Worm (Caenorhabditis elegans) whole organism, L4 larva: ENCODE measurements around the gene nprt-1.

Source experiments
- D1046.2 ChIP-seq: fragments of 200-800 bp; sonication (Bioruptor generic); IDR thresholded peaks from 2 replicates; pipeline ENCODE4 v1.3.6; 2022; ENCODE audit warnings: missing genetic modification characterization, missing compliant biosample characterization
- T20F7.1 ChIP-seq: fragments of 200-800 bp; sonication (Bioruptor generic); optimal IDR thresholded peaks from 2 replicates; lab custom pipeline; 2018; ENCODE audit warnings: mild to moderate bottlenecking, missing genetic modification characterization, missing compliant biosample characterization
- T26A8.4 ChIP-seq: fragments of 200-800 bp; sonication (Bioruptor generic); IDR thresholded peaks from 2 replicates; pipeline ENCODE4 v1.3.6; 2022; ENCODE audit warnings: missing genetic modification characterization, missing compliant biosample characterization
- ZK337.2 ChIP-seq: fragments of 200-800 bp; sonication (Bioruptor generic); IDR thresholded peaks from 2 replicates; pipeline ENCODE4 v1.3.6; 2022; ENCODE audit warnings: missing genetic modification reagents, missing genetic modification characterization, missing compliant biosample characterization
- aha-1 ChIP-seq: fragments of 150-350 bp; peaks from one replicate; lab custom pipeline; 2014; ENCODE audit warnings: missing biosample characterization, missing genetic modification characterization
- attf-4 ChIP-seq: sonication (generic microtip); optimal IDR thresholded peaks from 3 replicates; lab custom pipeline; 2017; ENCODE audit warnings: missing biosample characterization, missing genetic modification characterization
- ceh-28 ChIP-seq: fragments of 150-350 bp; optimal IDR thresholded peaks from 2 replicates; lab custom pipeline; 2014; ENCODE audit warnings: missing biosample characterization, missing genetic modification reagents, missing genetic modification characterization
- ceh-62 ChIP-seq: sonication (generic microtip); optimal IDR thresholded peaks from 2 replicates; lab custom pipeline; 2017; ENCODE audit warnings: missing biosample characterization, missing genetic modification characterization
- ces-1 ChIP-seq: fragments of 150-350 bp; sonication (generic microtip); optimal IDR thresholded peaks from 4 replicates; lab custom pipeline; 2014; ENCODE audit warnings: missing biosample characterization, missing genetic modification reagents, missing genetic modification characterization
- daf-16 ChIP-seq, 3 experiments: sonication (generic microtip); optimal IDR thresholded peaks; 2 replicates each; lab custom pipeline; 2016 to 2017; ENCODE audit warnings: missing genetic modification characterization in 3 of 3, missing genetic modification reagents in 3 of 3, mild to moderate bottlenecking in 2 of 3, missing compliant biosample characterization in 2 of 3, missing biosample characterization in 1 of 3, moderate library complexity in 1 of 3
- daf-8 ChIP-seq: fragments of 200-800 bp; sonication (Bioruptor generic); IDR thresholded peaks from 2 replicates; pipeline ENCODE4 v1.3.6; 2022; ENCODE audit warnings: missing genetic modification characterization, missing compliant biosample characterization
- dpl-1 ChIP-seq: fragments of 150-350 bp; optimal IDR thresholded peaks from 2 replicates; lab custom pipeline; 2014; ENCODE audit warnings: missing biosample characterization, missing genetic modification reagents, missing genetic modification characterization
- egl-27 ChIP-seq: sonication (generic microtip); optimal IDR thresholded peaks from 3 replicates; lab custom pipeline; 2017; ENCODE audit warnings: missing biosample characterization, missing genetic modification reagents, missing genetic modification characterization
- hmg-1.1 ChIP-seq: fragments of 200-800 bp; sonication (Bioruptor generic); IDR thresholded peaks from 2 replicates; pipeline ENCODE4 v1.3.6; 2022; ENCODE audit warnings: missing genetic modification reagents, missing genetic modification characterization, missing compliant biosample characterization
- jun-1 ChIP-seq: fragments of 150-350 bp; optimal IDR thresholded peaks from 2 replicates; lab custom pipeline; 2014; ENCODE audit warnings: missing biosample characterization, missing genetic modification reagents, missing genetic modification characterization
- lin-29 ChIP-seq: fragments of 200-800 bp; sonication (Bioruptor generic); IDR thresholded peaks from 2 replicates; pipeline ENCODE4 v1.3.6; 2022; ENCODE audit warnings: missing genetic modification reagents, missing genetic modification characterization, missing compliant biosample characterization
- lin-38 ChIP-seq: fragments of 200-800 bp; sonication (Bioruptor generic); IDR thresholded peaks from 2 replicates; pipeline ENCODE4 v1.3.6; 2022; ENCODE audit warnings: missing genetic modification reagents, missing genetic modification characterization, missing compliant biosample characterization
- lin-39 ChIP-seq: fragments of 150-350 bp; optimal IDR thresholded peaks from 2 replicates; lab custom pipeline; 2014; ENCODE audit warnings: missing biosample characterization, missing genetic modification reagents, missing genetic modification characterization
- madf-9 ChIP-seq: fragments of 200-800 bp; sonication (Bioruptor generic); conservative IDR thresholded peaks from 2 replicates; pipeline ENCODE4 v1.3.6; 2022; ENCODE audit warnings: missing genetic modification reagents, missing genetic modification characterization, missing compliant biosample characterization
- mep-1 ChIP-seq: fragments of 150-350 bp; sonication (generic microtip); optimal IDR thresholded peaks from 3 replicates; lab custom pipeline; 2014; ENCODE audit warnings: missing biosample characterization, missing genetic modification characterization
- mes-2 ChIP-seq: sonication (generic microtip); optimal IDR thresholded peaks from 2 replicates; lab custom pipeline; 2016; ENCODE audit warnings: missing genotype, mild to moderate bottlenecking, missing genetic modification characterization, missing compliant biosample characterization; ENCODE audit not compliant: poor library complexity, severe bottlenecking
- mxl-3 ChIP-seq: fragments of 200-800 bp; sonication (Bioruptor generic); optimal IDR thresholded peaks from 2 replicates; lab custom pipeline; 2018; ENCODE audit warnings: mild to moderate bottlenecking, missing genetic modification characterization, missing compliant biosample characterization
- nhr-102 ChIP-seq: sonication (generic microtip); optimal IDR thresholded peaks from 2 replicates; lab custom pipeline; 2016; ENCODE audit warnings: mild to moderate bottlenecking, missing genetic modification characterization, moderate library complexity, missing compliant biosample characterization
- nhr-28 ChIP-seq: fragments of 150-350 bp; optimal IDR thresholded peaks from 2 replicates; lab custom pipeline; 2014; ENCODE audit warnings: missing biosample characterization, missing genetic modification characterization
- nhr-42 ChIP-seq: fragments of 200-800 bp; sonication (Bioruptor generic); IDR thresholded peaks from 2 replicates; pipeline ENCODE4 v1.3.6; 2022; ENCODE audit warnings: missing genetic modification characterization, missing compliant biosample characterization
- nhr-48 ChIP-seq: sonication (generic microtip); optimal IDR thresholded peaks from 2 replicates; lab custom pipeline; 2016; ENCODE audit warnings: mild to moderate bottlenecking, missing genetic modification characterization, missing compliant biosample characterization
- nhr-6 ChIP-seq: fragments of 150-350 bp; optimal IDR thresholded peaks from 2 replicates; lab custom pipeline; 2014; ENCODE audit warnings: missing biosample characterization, missing genetic modification characterization
- nhr-77 ChIP-seq: fragments of 150-350 bp; optimal IDR thresholded peaks from 2 replicates; lab custom pipeline; 2014; ENCODE audit warnings: missing biosample characterization, missing genetic modification characterization
- php-3 ChIP-seq: fragments of 200-800 bp; sonication (Bioruptor generic); IDR thresholded peaks from 2 replicates; pipeline ENCODE4 v1.3.6; 2022; ENCODE audit warnings: missing genetic modification reagents, missing genetic modification characterization, missing compliant biosample characterization
- pqm-1 ChIP-seq: sonication (generic microtip); optimal IDR thresholded peaks from 2 replicates; lab custom pipeline; 2017; ENCODE audit warnings: missing biosample characterization, missing genetic modification characterization
- rbr-2 ChIP-seq: sonication (generic microtip); optimal IDR thresholded peaks from 2 replicates; lab custom pipeline; 2016; ENCODE audit warnings: missing genotype, missing genetic modification characterization, missing compliant biosample characterization
- sdz-12 ChIP-seq: fragments of 200-800 bp; sonication (Bioruptor generic); optimal IDR thresholded peaks from 2 replicates; lab custom pipeline; 2018; ENCODE audit warnings: mild to moderate bottlenecking, missing genetic modification characterization, missing compliant biosample characterization
- set-16 ChIP-seq: fragments of 200-800 bp; sonication (Bioruptor generic); IDR thresholded peaks from 2 replicates; pipeline ENCODE4 v1.3.6; 2022; ENCODE audit warnings: missing genetic modification reagents, missing genetic modification characterization, missing compliant biosample characterization
- snpc-1.2 ChIP-seq: fragments of 200-800 bp; sonication (Bioruptor generic); IDR thresholded peaks from 2 replicates; pipeline ENCODE4 v1.3.6; 2022; ENCODE audit warnings: missing genetic modification reagents, missing genetic modification characterization, missing compliant biosample characterization
- snpc-4 ChIP-seq: fragments of 150-350 bp; optimal IDR thresholded peaks from 2 replicates; lab custom pipeline; 2014; ENCODE audit warnings: missing biosample characterization, missing genetic modification characterization
- unc-39 ChIP-seq: sonication (generic microtip); optimal IDR thresholded peaks from 2 replicates; lab custom pipeline; 2017; ENCODE audit warnings: missing biosample characterization, missing genetic modification characterization
- zip-2 ChIP-seq: fragments of 150-350 bp; optimal IDR thresholded peaks from 2 replicates; lab custom pipeline; 2014; ENCODE audit warnings: missing biosample characterization, missing genetic modification characterization
- ztf-7 ChIP-seq: fragments of 150-350 bp; optimal IDR thresholded peaks from 2 replicates; lab custom pipeline; 2014; ENCODE audit warnings: missing biosample characterization, missing genetic modification characterization

The nprt-1 gene

DNA sequence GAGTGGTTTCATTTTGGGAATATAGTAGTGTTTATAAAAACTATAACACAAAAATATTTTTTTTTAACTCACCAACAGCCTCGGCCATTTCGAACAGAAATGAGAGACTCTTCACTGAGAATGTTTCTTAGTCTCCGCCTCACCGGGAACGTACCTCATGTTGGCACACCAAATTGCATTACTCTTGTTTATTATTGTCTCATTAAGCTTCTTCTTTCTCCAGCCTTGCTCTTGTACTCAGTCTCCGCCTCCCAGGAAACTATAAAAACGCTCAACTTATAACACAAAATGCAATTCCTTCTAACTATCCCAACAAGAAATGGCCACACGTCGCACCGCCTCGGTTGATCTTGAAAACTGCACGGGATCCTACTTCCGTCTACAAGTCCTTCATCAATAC lies 57.7 kb downstream of the nprt-1 start, which contains the start of the genes Y54G2A.48 and pudl-1:
Gene Y54G2A.48, minus strand, starts transcription at position 101 of the 400 bp plus-strand sequence.
Gene pudl-1, plus strand, starts transcription at position 320 of the 400 bp plus-strand sequence.
- TF ChIP-seq lin-29 (GFP tag; lab: Robert Waterston, UW) (no peak), lin-39 (no peak), madf-9 (GFP tag; lab: Robert Waterston, UW) (no peak), T20F7.1 (GFP tag; lab: Kevin White, UChicago) (no peak), mxl-3 (no peak), hmg-1.1 (GFP tag; lab: Robert Waterston, UW) (no peak), dpl-1 (GFP tag; lab: Kevin White, UChicago) (no peak)

DNA sequence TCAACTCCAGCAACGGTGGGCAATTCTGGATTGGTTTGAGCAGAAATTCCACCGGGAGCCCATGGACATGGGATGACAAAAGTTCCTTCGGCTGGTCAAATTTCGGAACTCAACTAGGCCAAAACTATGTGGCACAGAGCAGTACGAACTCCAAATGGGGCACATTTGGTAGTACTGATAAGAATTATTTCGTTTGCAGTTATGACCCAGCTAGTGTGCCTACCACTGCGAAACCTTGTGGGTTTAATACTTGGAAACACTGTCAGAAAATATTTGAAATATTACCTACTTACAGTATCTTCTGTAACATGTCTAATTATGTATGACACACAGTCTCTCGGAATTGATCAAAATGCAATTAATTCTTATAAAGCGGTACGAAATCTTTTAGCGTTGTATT lies 63.9 kb downstream of the nprt-1 start:
- peak; percentile 70 for TF ChIP-seq pqm-1 (tag; lab: Kevin White, UChicago)
- no peak for TF ChIP-seq daf-16 (GFP tag; optimal IDR thresholded peaks at IDR 0.05; lab: Kevin White, UChicago)
- TF ChIP-seq daf-16 (tag; optimal IDR thresholded peaks at IDR 0.05; lab: Kevin White, UChicago), result peak; percentile 5
- TF ChIP-seq aha-1 (tag; lab: Kevin White, UChicago), result peak; percentile 84
- TF ChIP-seq nhr-28 (tag; lab: Kevin White, UChicago), result peak; percentile 5
- no peak for TF ChIP-seq attf-4 (tag; lab: Kevin White, UChicago)

DNA sequence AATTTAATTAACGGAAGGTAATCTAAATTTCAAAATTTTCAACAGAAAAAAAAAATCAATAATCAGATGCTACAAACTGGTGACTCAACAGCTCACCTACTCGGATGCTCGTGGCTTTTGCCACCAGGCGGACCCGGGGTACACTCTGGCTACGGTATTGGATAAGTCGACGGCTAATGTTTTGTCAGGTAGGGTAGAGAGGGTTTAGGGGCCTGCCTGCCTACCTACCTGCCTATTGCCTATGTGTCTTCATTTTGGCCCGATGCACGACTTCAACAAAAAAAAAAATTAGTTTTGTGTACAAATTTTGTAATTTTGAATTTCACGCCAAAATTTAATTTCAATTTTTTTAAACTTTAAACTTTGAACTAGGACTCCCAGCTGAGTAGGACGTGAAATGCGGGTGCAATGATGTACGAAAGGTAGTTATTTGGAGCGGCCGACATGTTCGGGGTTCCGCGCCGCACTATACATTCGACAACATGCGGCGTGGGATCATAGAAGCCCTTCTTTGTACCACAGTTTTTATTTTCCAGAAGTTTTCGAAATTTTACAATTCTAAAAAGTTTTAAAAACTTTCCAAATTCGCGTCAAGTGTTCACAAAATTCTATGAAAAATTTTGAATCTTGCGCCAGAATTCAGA lies 64.7 kb downstream of the nprt-1 start:
- no peak for TF ChIP-seq ces-1 (GFP tag; lab: Kevin White, UChicago)
- TF ChIP-seq set-16 (GFP tag; lab: Robert Waterston, UW), result no peak
- no peak for TF ChIP-seq mes-2 (tag; lab: Kevin White, UChicago)
- TF ChIP-seq nhr-42 (GFP tag; lab: Robert Waterston, UW), result no peak
- TF ChIP-seq ZK337.2 (GFP tag; lab: Robert Waterston, UW), result no peak
- no peak for TF ChIP-seq mep-1 (tag; lab: Kevin White, UChicago)
- no peak for TF ChIP-seq nhr-6
- TF ChIP-seq unc-39 (tag; lab: Kevin White, UChicago), result no peak
- TF ChIP-seq snpc-1.2 (GFP tag; lab: Robert Waterston, UW), result no peak
- no peak for TF ChIP-seq daf-8 (GFP tag; lab: Robert Waterston, UW)
- peak; percentile 56 for TF ChIP-seq sdz-12 (GFP tag; lab: Kevin White, UChicago)
- no peak for TF ChIP-seq jun-1 (tag; lab: Kevin White, UChicago)
- TF ChIP-seq zip-2, result no peak
- TF ChIP-seq php-3 (GFP tag; lab: Robert Waterston, UW), result no peak
- TF ChIP-seq ztf-7, result no peak
- TF ChIP-seq D1046.2 (GFP tag; lab: Robert Waterston, UW), result no peak
- TF ChIP-seq rbr-2 (tag; lab: Kevin White, UChicago), result no peak
- no peak for TF ChIP-seq lin-38 (GFP tag; lab: Robert Waterston, UW)
- TF ChIP-seq ceh-28 (tag; lab: Kevin White, UChicago), result peak; percentile 20
- no peak for TF ChIP-seq egl-27 (tag; lab: Kevin White, UChicago)
- no peak for TF ChIP-seq T26A8.4 (GFP tag; lab: Robert Waterston, UW)
- TF ChIP-seq ceh-62 (tag; lab: Kevin White, UChicago), result no peak
- TF ChIP-seq nhr-102, result no peak
- TF ChIP-seq nhr-77 (tag; lab: Kevin White, UChicago), result no peak
- no peak for TF ChIP-seq daf-16 (GFP tag; optimal IDR thresholded peaks at IDR 0.05; lab: Kevin White, UChicago)
- no peak for TF ChIP-seq daf-16 (tag; optimal IDR thresholded peaks at IDR 0.05; lab: Kevin White, UChicago)
- TF ChIP-seq nhr-48, result no peak
- peak; percentile 72 for TF ChIP-seq snpc-4
